Fruit fly (Drosophila melanogaster): Measurements from ENCODE around the gene Fdx1.
A peak's percentile ranks its signal among the peaks of the same experiment; 100 is the strongest.

Fdx1 gene

DNA sequence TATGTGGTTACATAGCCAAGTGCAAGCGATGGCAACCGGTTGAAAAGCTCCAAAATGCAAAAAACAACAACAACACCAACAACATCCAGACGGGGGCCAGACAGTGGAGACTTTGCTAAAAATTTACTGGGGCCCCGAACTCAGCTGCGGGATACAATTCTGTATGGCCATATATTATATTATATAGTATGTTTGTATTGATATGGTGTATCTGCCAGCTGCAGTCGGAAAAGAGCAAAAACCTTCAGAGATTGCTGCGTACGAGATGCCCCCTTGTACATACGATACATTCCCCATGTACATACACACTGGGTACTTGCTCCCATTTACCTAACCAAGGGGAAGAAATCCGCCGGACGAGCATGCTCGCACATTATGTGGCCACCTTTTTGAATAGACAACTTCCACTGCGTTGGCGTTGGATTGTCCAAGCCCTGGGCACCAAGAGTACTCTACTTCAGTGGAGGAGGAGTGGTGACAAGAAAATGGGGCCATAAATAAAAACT is 9.4 kb upstream of the Fdx1 start:
- TF ChIP-seq Snoo (tag; optimal IDR thresholded peaks at IDR 0.05) (peak; percentile 76), rn (GFP tag; IDR thresholded peaks at IDR 0.05) (no peak), CG32121 (GFP tag; IDR thresholded peaks at IDR 0.05) (no peak), CG9948 (tag; optimal IDR thresholded peaks at IDR 0.05) (no peak), EcR (GFP tag; optimal IDR thresholded peaks at IDR 0.05) (peak; percentile 88)

DNA sequence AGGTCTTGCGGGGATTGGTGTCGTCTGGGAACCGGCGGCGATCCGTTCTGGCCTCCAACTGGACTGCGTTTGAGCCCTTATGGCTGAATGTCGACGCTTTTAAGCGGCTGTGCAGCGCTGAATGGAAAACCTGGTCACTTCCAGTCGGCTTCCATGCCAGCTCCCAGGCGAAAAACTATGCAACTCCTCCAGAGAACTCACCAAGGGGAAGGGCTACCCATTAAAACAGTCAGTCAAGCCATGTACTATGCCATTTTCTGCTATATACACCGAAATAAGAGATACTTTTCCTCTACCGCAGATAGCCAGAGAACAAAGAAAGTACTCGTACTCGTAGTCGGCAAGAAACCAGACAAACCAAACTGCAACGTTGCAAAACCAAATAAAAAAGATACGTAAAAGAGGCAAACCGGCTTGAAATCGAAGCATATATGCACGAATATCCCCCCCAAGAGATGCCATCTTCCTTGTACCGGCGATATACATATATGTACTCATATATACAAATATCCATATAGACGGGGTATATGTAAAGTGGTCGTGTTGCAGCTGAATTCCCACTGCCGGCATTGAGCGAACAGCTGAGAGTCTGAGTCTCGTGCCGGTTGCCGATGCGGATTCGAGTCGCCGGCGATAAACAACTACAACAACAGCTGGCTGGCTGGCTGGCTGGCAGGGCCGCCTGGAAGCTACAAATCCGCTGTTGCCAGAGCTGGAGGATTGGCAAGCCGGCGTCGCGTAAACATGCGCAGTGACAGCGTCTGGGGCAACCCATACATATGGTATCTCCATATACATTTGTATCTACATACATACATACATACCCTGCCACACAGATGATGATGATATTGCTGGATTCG is 8.7 kb upstream of the Fdx1 start, which contains the start of gene Hsp67Ba:
TSS of gene Hsp67Ba (minus strand) at position 51 of the 860 bp plus-strand sequence.
- TF ChIP-seq CG4496 (GFP tag; IDR thresholded peaks at IDR 0.05) (0 out of 3 replicates have a peak, but pooled peaks have one; percentile 41), rn (GFP tag; IDR thresholded peaks at IDR 0.05) (no peak), Pif1B (GFP tag; optimal IDR thresholded peaks at IDR 0.05) (peak; percentile 11), CG9948 (tag; optimal IDR thresholded peaks at IDR 0.05) (no peak), CG13204 (GFP tag; optimal IDR thresholded peaks at IDR 0.05) (peak; percentile 80), CG34367 (tag; optimal IDR thresholded peaks at IDR 0.05) (no peak), Pif1A (GFP tag; optimal IDR thresholded peaks at IDR 0.05) (no peak), Snoo (tag; optimal IDR thresholded peaks at IDR 0.05) (no peak), CG12605 (GFP tag; IDR thresholded peaks at IDR 0.05) (0 out of 2 replicates have a peak, but pooled peaks have one; percentile 39), CG17806 (tag; optimal IDR thresholded peaks at IDR 0.05) (no peak), CG14655 (GFP tag; optimal IDR thresholded peaks at IDR 0.05) (no peak)

DNA sequence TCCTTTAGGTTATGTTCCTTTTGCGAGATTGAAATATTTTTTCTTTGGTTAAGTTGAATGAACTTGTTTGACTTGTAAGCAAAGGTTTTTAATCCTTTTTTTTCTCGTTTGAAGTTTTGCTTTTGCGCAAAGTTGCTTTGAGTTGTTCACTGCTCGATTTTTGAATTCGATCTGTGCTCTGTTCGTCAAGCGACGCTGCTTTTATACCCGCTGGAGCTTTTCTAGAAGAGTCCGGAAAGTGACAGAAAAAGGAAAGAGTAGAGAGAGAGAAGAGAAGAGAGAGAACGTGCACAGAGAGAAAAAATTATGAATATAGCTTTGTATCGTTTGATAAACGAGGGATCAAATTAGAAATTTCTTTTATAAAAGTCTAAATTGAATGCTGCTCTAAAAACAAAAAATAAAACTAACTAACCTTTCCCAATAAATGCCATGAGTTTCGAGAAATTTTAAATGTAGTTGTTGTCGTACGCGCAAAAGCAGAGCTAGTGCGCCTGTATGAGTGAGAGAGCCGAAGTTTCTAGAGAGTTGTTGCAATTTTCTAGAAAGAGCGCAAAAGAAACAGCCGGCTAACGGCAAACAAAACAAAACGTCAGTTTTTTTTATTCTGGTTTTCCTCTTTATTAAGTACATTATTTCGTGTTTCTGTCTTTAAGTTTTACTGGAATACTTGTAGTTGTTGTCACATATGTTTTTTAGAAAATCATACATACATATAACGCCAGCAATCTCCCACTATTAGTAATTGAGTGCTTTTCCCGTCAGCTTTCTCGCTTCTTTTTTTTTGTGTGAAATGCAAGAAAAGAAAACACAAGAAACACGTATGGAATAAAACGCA is 6.4 kb upstream of the Fdx1 start, which contains the start of gene Hsp26:
TSS of gene Hsp26 (minus strand) at position 230 of the 838 bp plus-strand sequence.
- TF ChIP-seq CG15710 (tag; optimal IDR thresholded peaks at IDR 0.05) (peak; percentile 79), CG8159 (tag; optimal IDR thresholded peaks at IDR 0.05) (peak; percentile 88), Snoo (tag; optimal IDR thresholded peaks at IDR 0.05) (peak; percentile 88), Ets98B (GFP tag; IDR thresholded peaks at IDR 0.05) (peak; percentile 95), D1 (tag; optimal IDR thresholded peaks at IDR 0.05) (no peak), Pif1A (GFP tag; optimal IDR thresholded peaks at IDR 0.05) (peak; percentile 95), CG13204 (GFP tag; optimal IDR thresholded peaks at IDR 0.05) (no peak), CG8301 (tag; optimal IDR thresholded peaks at IDR 0.05) (peak; percentile 89), CG17806 (tag; optimal IDR thresholded peaks at IDR 0.05) (peak; percentile 89), rn (GFP tag; IDR thresholded peaks at IDR 0.05) (peak; percentile 78), fd96Ca (GFP tag; IDR thresholded peaks at IDR 0.05) (peak; percentile 70), gl (tag; optimal IDR thresholded peaks at IDR 0.05) (peak; percentile 85), CG12605 (GFP tag; IDR thresholded peaks at IDR 0.05) (peak; percentile 93), CG32121 (GFP tag; IDR thresholded peaks at IDR 0.05) (peak; percentile 95), CG4496 (GFP tag; IDR thresholded peaks at IDR 0.05) (peak; percentile 95), CG10348 (GFP tag; IDR thresholded peaks at IDR 0.05) (0 out of 2 replicates have a peak, but pooled peaks have one; percentile 34), Pif1B (GFP tag; optimal IDR thresholded peaks at IDR 0.05) (peak; percentile 93), CG14655 (GFP tag; optimal IDR thresholded peaks at IDR 0.05) (peak; percentile 90), EcR (GFP tag; optimal IDR thresholded peaks at IDR 0.05) (peak; percentile 97), CG9948 (tag; optimal IDR thresholded peaks at IDR 0.05) (peak; percentile 87), CG34367 (tag; optimal IDR thresholded peaks at IDR 0.05) (peak; percentile 85)

DNA sequence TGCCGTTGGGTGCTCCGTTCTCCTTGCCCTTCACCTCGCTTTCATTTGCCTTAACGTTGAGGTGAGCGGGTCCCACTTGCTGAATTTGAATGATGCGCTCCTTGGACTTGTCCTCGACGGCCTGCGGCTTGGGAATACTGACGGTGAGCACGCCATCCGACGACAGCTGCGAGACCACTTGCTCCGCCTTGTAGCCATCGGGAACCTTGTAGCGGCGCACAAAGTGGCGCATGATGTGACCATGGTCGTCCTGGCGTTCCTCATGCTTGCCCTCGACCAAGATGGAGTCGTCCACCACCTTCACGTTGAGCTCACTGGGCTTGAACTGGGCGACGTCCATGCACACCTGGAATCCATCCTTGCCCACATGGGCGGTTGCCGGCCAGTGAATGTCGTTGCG is 5.5 kb upstream of the Fdx1 start:
- no peak for TF ChIP-seq CG8159 (tag; optimal IDR thresholded peaks at IDR 0.05)
- no peak for TF ChIP-seq Pif1A (GFP tag; optimal IDR thresholded peaks at IDR 0.05)
- TF ChIP-seq D1 (tag; optimal IDR thresholded peaks at IDR 0.05) = no peak
- no peak for TF ChIP-seq CG34367 (tag; optimal IDR thresholded peaks at IDR 0.05)
- TF ChIP-seq CG9948 (tag; optimal IDR thresholded peaks at IDR 0.05) = no peak
- TF ChIP-seq CG13204 (GFP tag; optimal IDR thresholded peaks at IDR 0.05) = no peak
- TF ChIP-seq gl (tag; optimal IDR thresholded peaks at IDR 0.05) = no peak
- no peak for TF ChIP-seq Pif1B (GFP tag; optimal IDR thresholded peaks at IDR 0.05)
- TF ChIP-seq Snoo (tag; optimal IDR thresholded peaks at IDR 0.05) = no peak
- no peak for TF ChIP-seq CG15710 (tag; optimal IDR thresholded peaks at IDR 0.05)
- no peak for TF ChIP-seq fd96Ca (GFP tag; IDR thresholded peaks at IDR 0.05)
- TF ChIP-seq rn (GFP tag; IDR thresholded peaks at IDR 0.05) = no peak
- no peak for TF ChIP-seq CG10348 (GFP tag; IDR thresholded peaks at IDR 0.05)

DNA sequence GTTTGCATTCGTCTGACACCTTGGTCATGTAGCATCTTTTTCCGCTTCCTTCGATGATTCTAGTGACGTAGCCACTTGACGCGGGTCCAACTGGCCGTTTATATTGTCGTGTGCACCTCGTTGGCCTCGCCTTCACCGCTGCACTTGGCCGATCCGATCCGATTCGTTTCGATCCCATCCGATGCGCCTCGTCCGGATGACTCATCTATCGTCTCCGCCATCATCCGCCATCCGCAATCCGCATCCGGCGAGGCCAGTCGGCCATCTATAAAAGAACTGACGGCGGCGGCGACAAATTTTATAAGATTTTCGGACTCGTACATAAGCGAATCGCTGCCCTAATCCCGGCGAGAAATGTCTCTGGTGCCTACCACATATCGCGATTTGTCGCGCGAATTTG is 4.1 kb upstream of the Fdx1 start, which contains the start of gene CG4461:
TSS of gene CG4461 (plus strand) at position 301 of the 400 bp plus-strand sequence.
- TF ChIP-seq CG32121 (GFP tag; IDR thresholded peaks at IDR 0.05) = no peak
- no peak for TF ChIP-seq Pif1A (GFP tag; optimal IDR thresholded peaks at IDR 0.05)
- TF ChIP-seq Pif1B (GFP tag; optimal IDR thresholded peaks at IDR 0.05) = no peak
- TF ChIP-seq CG10348 (GFP tag; IDR thresholded peaks at IDR 0.05) = no peak
- no peak for TF ChIP-seq CG9948 (tag; optimal IDR thresholded peaks at IDR 0.05)
- no peak for TF ChIP-seq rn (GFP tag; IDR thresholded peaks at IDR 0.05)
- no peak for TF ChIP-seq Ets98B (GFP tag; IDR thresholded peaks at IDR 0.05)
- TF ChIP-seq CG34367 (tag; optimal IDR thresholded peaks at IDR 0.05) = no peak
- TF ChIP-seq CG14655 (GFP tag; optimal IDR thresholded peaks at IDR 0.05) = no peak
- no peak for TF ChIP-seq CG8301 (tag; optimal IDR thresholded peaks at IDR 0.05)
- no peak for TF ChIP-seq CG4496 (GFP tag; IDR thresholded peaks at IDR 0.05)
- no peak for TF ChIP-seq CG13204 (GFP tag; optimal IDR thresholded peaks at IDR 0.05)
- no peak for TF ChIP-seq Snoo (tag; optimal IDR thresholded peaks at IDR 0.05)
- TF ChIP-seq CG8159 (tag; optimal IDR thresholded peaks at IDR 0.05) = no peak
- TF ChIP-seq gl (tag; optimal IDR thresholded peaks at IDR 0.05) = no peak

Data from whole organism, pupa.